Worm (Caenorhabditis elegans) whole organism, late embryonic: ENCODE results near the gene str-264.

Experiments
- nhr-11 ChIP-seq: fragments of 150-350 bp; optimal IDR thresholded peaks from 2 replicates; lab custom pipeline; 2014; ENCODE audit warnings: missing biosample characterization, missing genetic modification characterization
- pha-2 ChIP-seq: sonication (generic microtip); optimal IDR thresholded peaks from 2 replicates; lab custom pipeline; 2017; ENCODE audit warnings: mild to moderate bottlenecking, missing genetic modification characterization, missing compliant biosample characterization
- pha-4 ChIP-seq: fragments of 150-350 bp; optimal IDR thresholded peaks from 2 replicates; lab custom pipeline; 2018; ENCODE audit warnings: missing biosample characterization, missing genetic modification reagents, missing genetic modification characterization
- syd-9 ChIP-seq: sonication (generic microtip); optimal IDR thresholded peaks from 2 replicates; lab custom pipeline; 2016; ENCODE audit warnings: mild to moderate bottlenecking, missing genetic modification characterization, moderate library complexity, missing compliant biosample characterization
- tbx-7 ChIP-seq: sonication (generic microtip); optimal IDR thresholded peaks from 2 replicates; lab custom pipeline; 2016; ENCODE audit warnings: missing genotype, missing genetic modification characterization, missing compliant biosample characterization

DNA sequence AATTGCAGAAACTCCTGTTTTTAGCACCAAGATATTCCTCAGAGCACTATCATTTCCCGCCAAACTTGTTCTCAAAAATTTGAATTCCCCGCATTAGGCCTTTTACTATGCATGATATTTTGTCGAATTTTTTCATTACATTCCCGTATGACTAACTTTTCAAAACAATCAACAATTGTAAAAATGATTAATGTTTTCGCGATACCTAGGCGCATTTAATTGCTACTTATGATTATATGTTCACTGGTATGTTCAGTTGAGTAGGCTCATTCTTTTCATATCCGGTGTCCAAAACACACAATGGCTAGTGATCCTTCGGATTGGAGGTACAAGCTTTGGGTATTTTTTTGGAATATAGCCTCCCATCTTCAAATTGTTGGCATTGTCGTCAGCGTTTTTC lies 4.7 kb downstream of the str-264 start, which contains the start of gene srw-21:
- TF ChIP-seq nhr-11 (tag; lab: Kevin White, UChicago) (no peak), syd-9 (tag; lab: Kevin White, UChicago) (no peak), tbx-7 (tag; lab: Kevin White, UChicago) (no peak), pha-4 (tag; lab: Kevin White, UChicago) (no peak), pha-2 (tag; lab: Kevin White, UChicago) (no peak)
